Worm (Caenorhabditis elegans) whole organism, late embryonic: Measurements from ENCODE around the gene H39E20.1.
"Not testable (repeated sequence)": the region's sequence is repeated elsewhere in the genome, so short reads cannot be mapped to it uniquely, and the experiment has no call there.

ENCODE experiments used
- C08G9.2 ChIP-seq: sonication (generic microtip); optimal IDR thresholded peaks from 2 replicates; lab custom pipeline; 2016; ENCODE audit warnings: mild to moderate bottlenecking, missing genetic modification characterization, moderate library complexity, missing compliant biosample characterization
- F13H6.1 ChIP-seq: sonication (generic microtip); optimal IDR thresholded peaks from 2 replicates; lab custom pipeline; 2016; ENCODE audit warnings: missing genetic modification characterization, missing compliant biosample characterization
- K09A11.1 ChIP-seq: sonication (generic microtip); optimal IDR thresholded peaks from 2 replicates; lab custom pipeline; 2017; ENCODE audit warnings: antibody characterized with exemption, mild to moderate bottlenecking, missing genetic modification characterization, missing compliant biosample characterization; ENCODE audit not compliant: insufficient read depth
- ahr-1 ChIP-seq: sonication (generic microtip); optimal IDR thresholded peaks from 2 replicates; lab custom pipeline; 2016; ENCODE audit warnings: missing genetic modification characterization, missing compliant biosample characterization
- ceh-19 ChIP-seq: fragments of 200-800 bp; sonication (Bioruptor generic); optimal IDR thresholded peaks from 2 replicates; lab custom pipeline; 2018; ENCODE audit warnings: mild to moderate bottlenecking, missing genetic modification characterization, missing compliant biosample characterization
- ceh-2 ChIP-seq: sonication (generic microtip); optimal IDR thresholded peaks from 2 replicates; lab custom pipeline; 2016; ENCODE audit warnings: missing genotype, missing genetic modification characterization, missing compliant biosample characterization
- ceh-22 ChIP-seq: sonication (generic microtip); optimal IDR thresholded peaks from 2 replicates; lab custom pipeline; 2017; ENCODE audit warnings: missing biosample characterization, missing genetic modification characterization
- ceh-24 ChIP-seq: sonication (generic microtip); optimal IDR thresholded peaks from 2 replicates; lab custom pipeline; 2016; ENCODE audit warnings: mild to moderate bottlenecking, missing genetic modification characterization, missing compliant biosample characterization
- ceh-31 ChIP-seq: sonication (generic microtip); optimal IDR thresholded peaks from 2 replicates; lab custom pipeline; 2016; ENCODE audit warnings: missing genetic modification characterization, missing compliant biosample characterization
- ceh-45 ChIP-seq: fragments of 200-800 bp; sonication (Bioruptor generic); IDR thresholded peaks from 2 replicates; pipeline ENCODE4 v1.3.6; 2022; ENCODE audit warnings: missing genetic modification reagents, missing genetic modification characterization, missing compliant biosample characterization
- dmd-4 ChIP-seq: sonication (generic microtip); optimal IDR thresholded peaks from 2 replicates; lab custom pipeline; 2016; ENCODE audit warnings: borderline replicate concordance, missing genetic modification characterization, missing compliant biosample characterization
- dve-1 ChIP-seq: sonication (generic microtip); optimal IDR thresholded peaks from 2 replicates; lab custom pipeline; 2017; ENCODE audit warnings: antibody characterized with exemption, mild to moderate bottlenecking, missing genetic modification characterization, missing compliant biosample characterization
- elt-2 ChIP-seq: sonication (generic microtip); optimal IDR thresholded peaks from 2 replicates; lab custom pipeline; 2016; ENCODE audit warnings: missing genetic modification reagents, missing genetic modification characterization, missing compliant biosample characterization
- elt-4 ChIP-seq: sonication (generic microtip); optimal IDR thresholded peaks from 2 replicates; lab custom pipeline; 2016; ENCODE audit warnings: missing genetic modification characterization, missing compliant biosample characterization
- ets-4 ChIP-seq: sonication (generic microtip); optimal IDR thresholded peaks from 2 replicates; lab custom pipeline; 2016; ENCODE audit warnings: missing genetic modification characterization, missing compliant biosample characterization
- eyg-1 ChIP-seq: sonication (generic microtip); optimal IDR thresholded peaks from 2 replicates; lab custom pipeline; 2016; ENCODE audit warnings: missing genotype, missing genetic modification characterization, missing compliant biosample characterization
- fax-1 ChIP-seq: sonication (generic microtip); optimal IDR thresholded peaks from 2 replicates; lab custom pipeline; 2016; ENCODE audit warnings: missing genotype, missing genetic modification characterization, missing compliant biosample characterization
- gmeb-2 ChIP-seq: sonication (generic microtip); optimal IDR thresholded peaks from 2 replicates; lab custom pipeline; 2016; ENCODE audit warnings: missing genetic modification characterization, inconsistent platforms, missing compliant biosample characterization
- hlh-13 ChIP-seq: fragments of 200-800 bp; sonication (Bioruptor generic); optimal IDR thresholded peaks from 2 replicates; lab custom pipeline; 2018; ENCODE audit warnings: mild to moderate bottlenecking, missing genetic modification characterization, missing compliant biosample characterization
- hlh-8 ChIP-seq: sonication (generic microtip); optimal IDR thresholded peaks from 2 replicates; lab custom pipeline; 2016; ENCODE audit warnings: missing genotype, missing genetic modification characterization, missing compliant biosample characterization
- madf-2 ChIP-seq: sonication (generic microtip); optimal IDR thresholded peaks from 2 replicates; lab custom pipeline; 2017; ENCODE audit warnings: missing genetic modification characterization, missing compliant biosample characterization
- mec-3 ChIP-seq: sonication (generic microtip); optimal IDR thresholded peaks from 2 replicates; lab custom pipeline; 2016; ENCODE audit warnings: borderline replicate concordance, missing genetic modification characterization, missing compliant biosample characterization
- nfya-1 ChIP-seq: sonication (generic microtip); optimal IDR thresholded peaks from 2 replicates; lab custom pipeline; 2017; ENCODE audit warnings: missing genetic modification characterization, mild to moderate bottlenecking, missing compliant biosample characterization, antibody characterized with exemption, moderate library complexity
- nhr-11 ChIP-seq: fragments of 150-350 bp; optimal IDR thresholded peaks from 2 replicates; lab custom pipeline; 2014; ENCODE audit warnings: missing biosample characterization, missing genetic modification characterization
- nhr-232 ChIP-seq: sonication (generic microtip); optimal IDR thresholded peaks from 2 replicates; lab custom pipeline; 2016; ENCODE audit warnings: missing genetic modification characterization, missing compliant biosample characterization
- pat-9 ChIP-seq: fragments of 200-800 bp; sonication (Bioruptor generic); optimal IDR thresholded peaks from 2 replicates; lab custom pipeline; 2018; ENCODE audit warnings: mild to moderate bottlenecking, missing genetic modification characterization, moderate library complexity, missing compliant biosample characterization
- pax-1 ChIP-seq: fragments of 150-350 bp; optimal IDR thresholded peaks from 2 replicates; lab custom pipeline; 2014; ENCODE audit warnings: missing biosample characterization, missing genetic modification characterization
- pha-2 ChIP-seq: sonication (generic microtip); optimal IDR thresholded peaks from 2 replicates; lab custom pipeline; 2017; ENCODE audit warnings: mild to moderate bottlenecking, missing genetic modification characterization, missing compliant biosample characterization
- ref-2 ChIP-seq: sonication (generic microtip); optimal IDR thresholded peaks from 2 replicates; lab custom pipeline; 2016; ENCODE audit warnings: missing genetic modification characterization, missing compliant biosample characterization
- sdc-2 ChIP-seq: sonication (generic microtip); optimal IDR thresholded peaks from 2 replicates; lab custom pipeline; 2016; ENCODE audit warnings: missing genotype, missing genetic modification characterization, missing compliant biosample characterization
- sox-2 ChIP-seq: fragments of 200-800 bp; sonication (Bioruptor generic); IDR thresholded peaks from 2 replicates; pipeline ENCODE4 v1.3.6; 2022; ENCODE audit warnings: missing genetic modification reagents, missing genetic modification characterization, missing compliant biosample characterization
- sox-4 ChIP-seq: sonication (generic microtip); optimal IDR thresholded peaks from 2 replicates; lab custom pipeline; 2017; ENCODE audit warnings: mild to moderate bottlenecking, missing genetic modification characterization, inconsistent platforms, missing compliant biosample characterization
- syd-9 ChIP-seq: sonication (generic microtip); optimal IDR thresholded peaks from 2 replicates; lab custom pipeline; 2016; ENCODE audit warnings: mild to moderate bottlenecking, missing genetic modification characterization, moderate library complexity, missing compliant biosample characterization
- tbx-7 ChIP-seq: sonication (generic microtip); optimal IDR thresholded peaks from 2 replicates; lab custom pipeline; 2016; ENCODE audit warnings: missing genotype, missing genetic modification characterization, missing compliant biosample characterization
- unc-55 ChIP-seq: sonication (generic microtip); optimal IDR thresholded peaks from 2 replicates; lab custom pipeline; 2017; ENCODE audit warnings: missing biosample characterization, missing genetic modification reagents, missing genetic modification characterization
- unc-86 ChIP-seq: sonication (generic microtip); optimal IDR thresholded peaks from 2 replicates; lab custom pipeline; 2016; ENCODE audit warnings: missing genetic modification characterization, missing compliant biosample characterization
- zip-5 ChIP-seq: sonication (generic microtip); optimal IDR thresholded peaks from 2 replicates; lab custom pipeline; 2016; ENCODE audit warnings: missing genetic modification characterization, missing compliant biosample characterization
- ztf-16 ChIP-seq: sonication (generic microtip); optimal IDR thresholded peaks from 2 replicates; lab custom pipeline; 2017; ENCODE audit warnings: missing genetic modification characterization, missing compliant biosample characterization

The H39E20.1 gene

ce11 chrX:1410552-1410951 is 13.1 kb upstream of the H39E20.1 start, which contains the start of gene abu-2:
Gene abu-2 (minus strand): TSS chrX:1410652.
- TF ChIP-seq unc-86 (tag; lab: Kevin White, UChicago) (no peak), ceh-2 (tag; lab: Kevin White, UChicago) (no peak), madf-2 (tag; lab: Kevin White, UChicago) (no peak), nhr-232 (tag; lab: Kevin White, UChicago) (no peak), ceh-45 (no peak)
- TF ChIP-seq, all 69 proteins: peak for 0

ce11 chrX:1409224-1409623 is 11.8 kb upstream of the H39E20.1 start:
- no peak for TF ChIP-seq sox-2 (GFP tag; lab: Robert Waterston, UW)
- TF ChIP-seq ahr-1 (tag; lab: Kevin White, UChicago) = no peak
- no peak for TF ChIP-seq K09A11.1
- no peak for TF ChIP-seq ref-2
- no peak for TF ChIP-seq unc-55 (GFP tag; lab: Kevin White, UChicago)
- TF ChIP-seq pax-1 = no peak
- TF ChIP-seq nfya-1 (tag; lab: Kevin White, UChicago) = no peak
- TF ChIP-seq gmeb-2 (tag; lab: Kevin White, UChicago) = no peak
- TF ChIP-seq ztf-16 (tag; lab: Kevin White, UChicago) = no peak
- TF ChIP-seq hlh-13 (GFP tag; lab: Kevin White, UChicago) = no peak
- no peak for TF ChIP-seq nhr-11 (tag; lab: Kevin White, UChicago)
- TF ChIP-seq pha-2 (tag; lab: Kevin White, UChicago) = no peak
- no peak for TF ChIP-seq syd-9 (tag; lab: Kevin White, UChicago)
- TF ChIP-seq sdc-2 (tag; lab: Kevin White, UChicago) = no peak

- TF ChIP-seq sox-4 (tag; lab: Kevin White, UChicago); ceh-24 (tag; lab: Kevin White, UChicago); mec-3: not testable (repeated sequence)
Observed at ce11 chrX:1403971-1404370, 6.6 kb upstream of the H39E20.1 start, which contains the start of gene ZK402.1. Gene ZK402.1 (plus strand): TSS chrX:1404271.

- not testable (repeated sequence) for TF ChIP-seq dve-1 (tag; lab: Kevin White, UChicago); ceh-31 (tag; lab: Kevin White, UChicago); pax-1
Observed at ce11 chrX:1403444-1403843, 6.0 kb upstream of the H39E20.1 start, which contains the start of gene ZK402.2. Gene ZK402.2 (plus strand): TSS chrX:1403744.

ce11 chrX:1401259-1401658 is 3.8 kb upstream of the H39E20.1 start, which contains the start of gene ZK402.5:
Gene ZK402.5 (minus strand): TSS chrX:1401359.
- TF ChIP-seq nhr-232 (tag; lab: Kevin White, UChicago) (no peak), zip-5 (tag; lab: Kevin White, UChicago) (no peak), F13H6.1 (no peak), K09A11.1 (no peak), ceh-31 (tag; lab: Kevin White, UChicago) (no peak), elt-4 (tag; lab: Kevin White, UChicago) (no peak), ceh-24 (tag; lab: Kevin White, UChicago) (no peak), C08G9.2 (tag; lab: Kevin White, UChicago) (no peak), ahr-1 (tag; lab: Kevin White, UChicago) (no peak), ref-2 (no peak), unc-86 (tag; lab: Kevin White, UChicago) (no peak), ceh-19 (GFP tag; lab: Kevin White, UChicago) (no peak)

- TF ChIP-seq elt-2 (tag; lab: Kevin White, UChicago) (no peak), mec-3 (no peak), ref-2 (no peak), nhr-232 (tag; lab: Kevin White, UChicago) (no peak), pat-9 (tag; lab: Kevin White, UChicago) (no peak), syd-9 (tag; lab: Kevin White, UChicago) (no peak), tbx-7 (no peak), ztf-16 (tag; lab: Kevin White, UChicago) (no peak), hlh-8 (no peak), ets-4 (tag; lab: Kevin White, UChicago) (no peak), dmd-4 (tag; lab: Kevin White, UChicago) (no peak), ceh-22 (no peak), ceh-24 (tag; lab: Kevin White, UChicago) (no peak), eyg-1 (tag; lab: Kevin White, UChicago) (no peak), fax-1 (no peak)
Observed at ce11 chrX:1395793-1396192, 1.6 kb downstream of the H39E20.1 start.
